Worm (Caenorhabditis elegans) whole organism, L3 larva: ENCODE data around the gene C39B10.4.

Experiments
- R02D3.7 ChIP-seq: fragments of 150-350 bp; optimal IDR thresholded peaks from 2 replicates; lab custom pipeline; 2014; ENCODE audit warnings: missing biosample characterization, missing genetic modification characterization
- ZK546.5 ChIP-seq: sonication (generic microtip); optimal IDR thresholded peaks from 2 replicates; lab custom pipeline; 2017; ENCODE audit warnings: missing biosample characterization, missing genetic modification characterization
- aly-2 ChIP-seq: fragments of 150-350 bp; optimal IDR thresholded peaks from 2 replicates; lab custom pipeline; 2014; ENCODE audit warnings: missing biosample characterization, missing genetic modification characterization
- ama-1 ChIP-seq: fragments of 150-350 bp; optimal IDR thresholded peaks from 2 replicates; lab custom pipeline; 2018
- ceh-16 ChIP-seq: sonication (generic microtip); optimal IDR thresholded peaks from 2 replicates; lab custom pipeline; 2017; ENCODE audit warnings: missing biosample characterization, missing genetic modification characterization
- ceh-28 ChIP-seq: fragments of 150-350 bp; optimal IDR thresholded peaks from 2 replicates; lab custom pipeline; 2014; ENCODE audit warnings: missing biosample characterization, missing genetic modification reagents, missing genetic modification characterization
- ceh-82 ChIP-seq: fragments of 150-350 bp; optimal IDR thresholded peaks from 2 replicates; lab custom pipeline; 2014; ENCODE audit warnings: missing biosample characterization, missing genetic modification characterization
- ceh-9 ChIP-seq: sonication (generic microtip); optimal IDR thresholded peaks from 2 replicates; lab custom pipeline; 2018; ENCODE audit warnings: missing biosample characterization, missing genetic modification characterization
- daf-12 ChIP-seq: fragments of 150-350 bp; optimal IDR thresholded peaks from 2 replicates; lab custom pipeline; 2014; ENCODE audit warnings: missing biosample characterization, missing genetic modification reagents, missing genetic modification characterization
- egl-5 ChIP-seq: fragments of 150-350 bp; optimal IDR thresholded peaks from 2 replicates; lab custom pipeline; 2017; ENCODE audit warnings: missing biosample characterization, missing genetic modification reagents, missing genetic modification characterization, inconsistent platforms
- elt-1 ChIP-seq: fragments of 150-350 bp; optimal IDR thresholded peaks from 2 replicates; lab custom pipeline; 2014; ENCODE audit warnings: missing biosample characterization, missing genetic modification characterization
- elt-2 ChIP-seq: sonication (generic microtip); optimal IDR thresholded peaks from 2 replicates; lab custom pipeline; 2016; ENCODE audit warnings: missing genetic modification reagents, mild to moderate bottlenecking, missing genetic modification characterization, missing compliant biosample characterization
- elt-3 ChIP-seq, 3 experiments: fragments of 150-350 bp in 1 of 3; sonication (generic microtip) in 2 of 3; optimal IDR thresholded peaks; 2 replicates in 2 of 3; 4 replicates in 1 of 3; lab custom pipeline; 2014 to 2017; ENCODE audit warnings: missing biosample characterization in 3 of 3, missing genetic modification characterization in 3 of 3
- eor-1 ChIP-seq, 2 experiments: fragments of 150-350 bp; optimal IDR thresholded peaks; 2 replicates each; lab custom pipeline; 2014 to 2018; ENCODE audit warnings: missing biosample characterization in 2 of 2, missing genetic modification characterization in 2 of 2
- fkh-10 ChIP-seq: sonication (generic microtip); optimal IDR thresholded peaks from 2 replicates; lab custom pipeline; 2017; ENCODE audit warnings: missing biosample characterization, missing genetic modification reagents, missing genetic modification characterization
- fkh-2 ChIP-seq: fragments of 150-350 bp; optimal IDR thresholded peaks from 2 replicates; lab custom pipeline; 2014; ENCODE audit warnings: missing biosample characterization, missing genetic modification reagents, missing genetic modification characterization
- fos-1 ChIP-seq: fragments of 150-350 bp; optimal IDR thresholded peaks from 2 replicates; lab custom pipeline; 2014; ENCODE audit warnings: missing biosample characterization, missing genetic modification characterization
- hmg-11 ChIP-seq: sonication (generic microtip); optimal IDR thresholded peaks from 2 replicates; lab custom pipeline; 2016; ENCODE audit warnings: missing genetic modification characterization, missing compliant biosample characterization
- jun-1 ChIP-seq: fragments of 150-350 bp; optimal IDR thresholded peaks from 2 replicates; lab custom pipeline; 2014; ENCODE audit warnings: missing biosample characterization, missing genetic modification reagents, missing genetic modification characterization
- lin-15B ChIP-seq: fragments of 150-350 bp; optimal IDR thresholded peaks from 2 replicates; lab custom pipeline; 2014; ENCODE audit warnings: missing biosample characterization, missing genetic modification characterization
- lin-39 ChIP-seq: fragments of 150-350 bp; optimal IDR thresholded peaks from 2 replicates; lab custom pipeline; 2018; ENCODE audit warnings: missing biosample characterization, missing genetic modification reagents, missing genetic modification characterization
- lsy-12 ChIP-seq: sonication (generic microtip); optimal IDR thresholded peaks from 2 replicates; lab custom pipeline; 2016; ENCODE audit warnings: mild to moderate bottlenecking, missing genetic modification characterization, missing compliant biosample characterization
- mdl-1 ChIP-seq: fragments of 150-350 bp; optimal IDR thresholded peaks from 2 replicates; lab custom pipeline; 2014; ENCODE audit warnings: missing biosample characterization, missing genetic modification characterization
- mml-1 ChIP-seq: fragments of 150-350 bp; sonication (generic microtip); optimal IDR thresholded peaks from 3 replicates; lab custom pipeline; 2014; ENCODE audit warnings: missing biosample characterization, missing genetic modification characterization
- nfya-1 ChIP-seq: sonication (generic microtip); optimal IDR thresholded peaks from 2 replicates; lab custom pipeline; 2017; ENCODE audit warnings: missing genetic modification characterization, mild to moderate bottlenecking, missing compliant biosample characterization, antibody characterized with exemption, moderate library complexity; ENCODE audit not compliant: insufficient read depth
- nhr-12 ChIP-seq: fragments of 150-350 bp; optimal IDR thresholded peaks from 2 replicates; lab custom pipeline; 2014; ENCODE audit warnings: missing biosample characterization, missing genetic modification characterization
- nhr-23 ChIP-seq: fragments of 150-350 bp; optimal IDR thresholded peaks from 2 replicates; lab custom pipeline; 2014; ENCODE audit warnings: missing biosample characterization, missing genetic modification reagents, missing genetic modification characterization
- nhr-237 ChIP-seq: fragments of 150-350 bp; optimal IDR thresholded peaks from 2 replicates; lab custom pipeline; 2014; ENCODE audit warnings: missing biosample characterization, missing genetic modification characterization
- nhr-25 ChIP-seq: sonication (generic microtip); optimal IDR thresholded peaks from 2 replicates; lab custom pipeline; 2017; ENCODE audit warnings: missing biosample characterization, missing genetic modification characterization
- nhr-43 ChIP-seq: sonication (generic microtip); optimal IDR thresholded peaks from 2 replicates; lab custom pipeline; 2016; ENCODE audit warnings: mild to moderate bottlenecking, missing genetic modification characterization, missing compliant biosample characterization; ENCODE audit not compliant: poor library complexity, severe bottlenecking
- nhr-67 ChIP-seq: fragments of 150-350 bp; optimal IDR thresholded peaks from 2 replicates; lab custom pipeline; 2014; ENCODE audit warnings: missing biosample characterization, missing genetic modification characterization
- nhr-76 ChIP-seq: fragments of 150-350 bp; sonication (generic microtip); optimal IDR thresholded peaks from 5 replicates; lab custom pipeline; 2014; ENCODE audit warnings: missing biosample characterization, missing genetic modification characterization
- nhr-77 ChIP-seq: fragments of 150-350 bp; optimal IDR thresholded peaks from 2 replicates; lab custom pipeline; 2014; ENCODE audit warnings: missing biosample characterization, missing genetic modification characterization
- pha-4 ChIP-seq: fragments of 150-350 bp; optimal IDR thresholded peaks from 2 replicates; lab custom pipeline; 2014; ENCODE audit warnings: missing biosample characterization, missing genetic modification reagents, missing genetic modification characterization
- pqm-1 ChIP-seq: fragments of 150-350 bp; optimal IDR thresholded peaks from 2 replicates; lab custom pipeline; 2017; ENCODE audit warnings: missing biosample characterization, missing genetic modification characterization, inconsistent platforms
- sea-2 ChIP-seq: fragments of 150-350 bp; sonication (generic microtip); optimal IDR thresholded peaks from 4 replicates; lab custom pipeline; 2014; ENCODE audit warnings: missing biosample characterization, missing genetic modification reagents, missing genetic modification characterization
- skn-1 ChIP-seq: fragments of 150-350 bp; optimal IDR thresholded peaks from 2 replicates; lab custom pipeline; 2014; ENCODE audit warnings: missing biosample characterization, missing genetic modification characterization
- snpc-4 ChIP-seq: fragments of 150-350 bp; optimal IDR thresholded peaks from 2 replicates; lab custom pipeline; 2014; ENCODE audit warnings: missing biosample characterization, missing genetic modification characterization
- tbx-2 ChIP-seq: sonication (generic microtip); optimal IDR thresholded peaks from 2 replicates; lab custom pipeline; 2016; ENCODE audit warnings: mild to moderate bottlenecking, missing genetic modification characterization, missing compliant biosample characterization
- unc-39 ChIP-seq: sonication (generic microtip); optimal IDR thresholded peaks from 4 replicates; lab custom pipeline; 2017; ENCODE audit warnings: missing biosample characterization, missing genetic modification characterization
- zag-1 ChIP-seq: fragments of 150-350 bp; optimal IDR thresholded peaks from 2 replicates; lab custom pipeline; 2014; ENCODE audit warnings: missing biosample characterization, missing genetic modification characterization
- ztf-11 ChIP-seq: fragments of 150-350 bp; optimal IDR thresholded peaks from 2 replicates; lab custom pipeline; 2014; ENCODE audit warnings: missing biosample characterization, missing genetic modification characterization
- ztf-4 ChIP-seq: fragments of 150-350 bp; optimal IDR thresholded peaks from 2 replicates; lab custom pipeline; 2014; ENCODE audit warnings: missing biosample characterization, missing genetic modification characterization

Gene C39B10.4

DNA sequence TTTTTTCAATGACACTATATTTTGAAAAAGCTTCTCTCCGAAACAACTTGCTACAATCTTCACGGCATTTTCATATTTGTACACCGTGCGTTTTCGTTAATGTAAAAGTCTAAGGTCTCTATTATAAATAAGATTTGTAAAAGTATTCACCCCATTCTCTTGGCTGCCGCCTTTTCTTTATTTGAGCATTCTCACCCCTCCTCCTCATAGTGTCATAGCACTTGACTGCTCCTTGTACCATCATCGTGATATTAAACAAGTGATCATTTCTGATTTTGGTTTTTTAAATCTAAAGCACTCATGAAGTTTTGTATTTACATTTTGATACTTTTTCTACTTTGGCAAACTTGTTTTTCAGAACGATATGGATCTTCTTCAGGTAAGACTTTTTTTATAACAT is 38.0 kb upstream of the C39B10.4 start, which contains the start of gene ZC504.1:
ZC504.1 (plus strand) TSS at position 301 of the 400 bp plus-strand sequence.
- TF ChIP-seq elt-3 (tag; optimal IDR thresholded peaks at IDR 0.05; lab: Kevin White, UChicago) (no peak), mdl-1 (tag; lab: Kevin White, UChicago) (no peak), sea-2 (GFP tag; lab: Kevin White, UChicago) (no peak), daf-12 (tag; lab: Kevin White, UChicago) (no peak), nhr-77 (tag; lab: Kevin White, UChicago) (no peak), egl-5 (no peak), lsy-12 (tag; lab: Kevin White, UChicago) (no peak), ceh-16 (tag; lab: Kevin White, UChicago) (no peak), hmg-11 (tag; lab: Kevin White, UChicago) (no peak), eor-1 (tag; optimal IDR thresholded peaks at IDR 0.05; lab: Kevin White, UChicago) (no peak), ztf-11 (tag; lab: Kevin White, UChicago) (no peak), fos-1 (tag; lab: Kevin White, UChicago) (no peak), pqm-1 (no peak), skn-1 (no peak), ZK546.5 (tag; lab: Kevin White, UChicago) (no peak), tbx-2 (tag; lab: Kevin White, UChicago) (no peak), elt-1 (no peak), pha-4 (tag; lab: Kevin White, UChicago) (no peak), ama-1 (lab: Kevin White, UChicago) (no peak), nhr-43 (tag; lab: Kevin White, UChicago) (no peak)
- TF ChIP-seq, all 47 proteins: peak for 0

DNA sequence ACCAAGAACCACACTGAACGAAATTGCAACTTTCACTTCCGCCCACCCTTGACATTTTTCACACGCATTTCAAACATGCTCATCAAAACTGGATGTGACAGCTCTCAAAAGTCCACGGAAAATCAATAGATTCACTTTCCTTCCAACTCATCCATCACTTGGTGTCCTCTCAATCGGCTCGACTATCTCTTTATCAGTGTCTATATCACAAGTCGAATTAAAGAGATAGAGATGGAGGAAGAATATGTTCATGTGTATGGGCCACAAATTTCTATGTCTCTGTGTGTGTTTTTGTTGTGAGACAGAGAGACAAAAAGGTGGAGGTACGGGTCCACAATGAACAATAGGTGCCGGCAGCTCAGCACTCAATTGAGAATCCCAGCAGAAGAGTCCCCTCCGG is 34.3 kb upstream of the C39B10.4 start:
- TF ChIP-seq nhr-25 (tag; lab: Kevin White, UChicago) (no peak), lin-15B (tag; lab: Kevin White, UChicago) (no peak), hmg-11 (tag; lab: Kevin White, UChicago) (no peak), elt-1 (no peak), unc-39 (tag; lab: Kevin White, UChicago) (no peak), nhr-12 (tag; lab: Kevin White, UChicago) (no peak), nhr-23 (tag; lab: Kevin White, UChicago) (no peak)

ce11 chrX:10412425-10412824 is 32.4 kb upstream of the C39B10.4 start, which contains the start of gene acr-8:
Gene acr-8 (plus strand): TSS chrX:10412725.
- no peak for TF ChIP-seq nhr-43 (tag; lab: Kevin White, UChicago)
- no peak for TF ChIP-seq lsy-12 (tag; lab: Kevin White, UChicago)
- TF ChIP-seq elt-2 (tag; lab: Kevin White, UChicago), result no peak
- TF ChIP-seq nfya-1 (tag; lab: Kevin White, UChicago), result no peak
- TF ChIP-seq aly-2 (tag; lab: Kevin White, UChicago), result no peak
- TF ChIP-seq nhr-237 (tag; lab: Kevin White, UChicago), result no peak
- no peak for TF ChIP-seq ZK546.5 (tag; lab: Kevin White, UChicago)
- TF ChIP-seq egl-5, result no peak
- TF ChIP-seq lin-15B (tag; lab: Kevin White, UChicago), result no peak
- no peak for TF ChIP-seq mdl-1 (tag; lab: Kevin White, UChicago)
- TF ChIP-seq fkh-2, result no peak

- TF ChIP-seq lin-39 (tag; lab: Kevin White, UChicago), result no peak
- peak; percentile 44 for TF ChIP-seq lin-15B (tag; lab: Kevin White, UChicago)
- TF ChIP-seq nhr-76, result no peak
- no peak for TF ChIP-seq daf-12 (tag; lab: Kevin White, UChicago)
- no peak for TF ChIP-seq ceh-9 (tag; lab: Kevin White, UChicago)
- peak; percentile 76 for TF ChIP-seq snpc-4 (tag; lab: Kevin White, UChicago)
- TF ChIP-seq zag-1, result no peak
- TF ChIP-seq nfya-1 (tag; lab: Kevin White, UChicago), result peak; percentile 80
- no peak for TF ChIP-seq fkh-2
- peak; percentile 57 for TF ChIP-seq egl-5
- peak; percentile 35 for TF ChIP-seq skn-1
- no peak for TF ChIP-seq elt-1
- peak; percentile 43 for TF ChIP-seq sea-2 (GFP tag; lab: Kevin White, UChicago)
- no peak for TF ChIP-seq fos-1 (tag; lab: Kevin White, UChicago)
- TF ChIP-seq fkh-10 (GFP tag; lab: Kevin White, UChicago), result no peak
- TF ChIP-seq mdl-1 (tag; lab: Kevin White, UChicago), result no peak
- no peak for TF ChIP-seq unc-39 (tag; lab: Kevin White, UChicago)
- TF ChIP-seq ama-1 (lab: Kevin White, UChicago), result no peak
- TF ChIP-seq ztf-4 (tag; lab: Kevin White, UChicago), result no peak
- peak; percentile 29 for TF ChIP-seq jun-1
- TF ChIP-seq hmg-11 (tag; lab: Kevin White, UChicago), result peak; percentile 72
- TF ChIP-seq R02D3.7 (tag; lab: Kevin White, UChicago), result peak; percentile 13
- TF ChIP-seq ceh-82, result no peak
- no peak for TF ChIP-seq mml-1 (tag; lab: Kevin White, UChicago)
- TF ChIP-seq ztf-11 (tag; lab: Kevin White, UChicago), result no peak
- no peak for TF ChIP-seq eor-1 (tag; optimal IDR thresholded peaks at IDR 0.05; lab: Kevin White, UChicago)
- peak; percentile 89 for TF ChIP-seq nhr-25 (tag; lab: Kevin White, UChicago)
- no peak for TF ChIP-seq nhr-67 (tag; lab: Kevin White, UChicago)
- TF ChIP-seq aly-2 (tag; lab: Kevin White, UChicago), result no peak
- no peak for TF ChIP-seq ceh-28 (tag; lab: Kevin White, UChicago)
- no peak for TF ChIP-seq nhr-237 (tag; lab: Kevin White, UChicago)
- no peak for TF ChIP-seq nhr-43 (tag; lab: Kevin White, UChicago)
- TF ChIP-seq elt-3 (tag; optimal IDR thresholded peaks at IDR 0.05; lab: Kevin White, UChicago), result no peak
- TF ChIP-seq nhr-77 (tag; lab: Kevin White, UChicago), result no peak
- peak; percentile 85 for TF ChIP-seq nhr-23 (tag; lab: Kevin White, UChicago)
- no peak for TF ChIP-seq nhr-12 (tag; lab: Kevin White, UChicago)
Measured at ce11 chrX:10419743-10420142, 25.1 kb upstream of the C39B10.4 start, which contains the start of gene cdk-11.2. Gene cdk-11.2 (minus strand): TSS chrX:10419765.
